Worm (Caenorhabditis elegans) whole organism, L4/young adult: Measurements from ENCODE around the gene T25B2.4.

Experiments used
- W03F9.2 ChIP-seq: fragments of 150-350 bp; optimal IDR thresholded peaks from 2 replicates; lab custom pipeline; 2014; ENCODE audit warnings: missing biosample characterization, missing genetic modification characterization
- dao-5 ChIP-seq: sonication (generic microtip); optimal IDR thresholded peaks from 2 replicates; lab custom pipeline; 2016; ENCODE audit warnings: missing genotype, missing genetic modification characterization, moderate library complexity, missing compliant biosample characterization
- him-1 ChIP-seq: sonication (generic microtip); optimal IDR thresholded peaks from 2 replicates; lab custom pipeline; 2016; ENCODE audit warnings: missing genotype, missing genetic modification reagents, missing genetic modification characterization, missing compliant biosample characterization

The T25B2.4 gene

ce11 chrX:6206305-6206704, 28.3 kb downstream of the T25B2.4 start, which contains the start of gene mtp-18:
mtp-18 (minus strand) TSS chrX:6206405.
- TF ChIP-seq him-1 (no peak), W03F9.2 (tag; lab: Kevin White, UChicago) (no peak), dao-5 (tag; lab: Kevin White, UChicago) (no peak)

DNA sequence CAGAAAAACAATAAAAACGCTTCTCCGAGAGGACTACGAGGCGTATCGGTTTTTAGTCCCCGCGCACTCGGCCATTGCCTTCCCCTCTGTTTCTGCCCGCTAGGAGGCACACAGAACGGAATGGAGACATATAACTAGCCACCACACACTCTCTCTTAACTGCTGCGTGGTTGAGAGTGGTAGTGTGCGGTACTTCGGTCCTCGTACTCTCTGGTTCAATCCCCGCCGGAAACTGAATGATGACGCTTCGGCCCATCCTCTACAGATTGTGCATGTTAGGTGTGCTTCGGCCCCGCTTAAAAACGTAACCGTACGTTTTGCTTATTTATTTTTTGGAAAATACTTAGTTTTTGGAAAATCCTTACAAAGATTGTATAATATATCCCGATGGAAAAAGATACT, 29.6 kb downstream of the T25B2.4 start, which contains the start of gene T13C5.6:
Gene T13C5.6, minus strand, starts transcription at position 1 of the 402 bp plus-strand sequence.
- TF ChIP-seq dao-5 (tag; lab: Kevin White, UChicago) (peak; percentile 91), him-1 (peak; percentile 98), W03F9.2 (tag; lab: Kevin White, UChicago) (peak; percentile 57)

- no peak for TF ChIP-seq him-1
- no peak for TF ChIP-seq dao-5 (tag; lab: Kevin White, UChicago)
- no peak for TF ChIP-seq W03F9.2 (tag; lab: Kevin White, UChicago)
These were observed 30.4 kb downstream of the T25B2.4 start, which contains the start of gene C14F11.7 for ce11 chrX:6208463-6208862. C14F11.7 (minus strand) TSS chrX:6208563.

ce11 chrX:6211322-6211820, 33.3 kb downstream of the T25B2.4 start:
- TF ChIP-seq dao-5 (tag; lab: Kevin White, UChicago) (no peak), W03F9.2 (tag; lab: Kevin White, UChicago) (no peak), him-1 (no peak)

DNA sequence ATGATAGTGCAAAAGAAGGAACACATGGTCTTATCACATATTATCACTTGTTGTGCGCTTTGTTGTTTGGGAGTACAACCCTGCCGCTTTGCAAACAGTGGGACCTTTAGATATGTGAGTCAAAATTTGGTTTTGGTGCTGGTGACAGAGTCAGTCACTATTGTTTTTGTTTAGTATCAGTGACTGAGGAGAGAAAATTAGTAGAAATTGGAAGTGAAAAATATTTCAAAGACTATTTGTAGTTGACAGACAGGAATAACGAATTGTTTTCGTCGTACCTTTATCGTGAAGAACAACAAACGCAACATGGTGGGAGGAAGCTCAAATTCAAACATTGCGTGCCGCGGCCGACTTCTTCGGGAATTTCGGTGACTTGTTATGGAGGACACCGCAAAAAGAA, 38.5 kb downstream of the T25B2.4 start, which contains the start of gene lrch-1:
Gene lrch-1, minus strand, starts transcription at position 101 of the 400 bp plus-strand sequence.
- TF ChIP-seq dao-5 (tag; lab: Kevin White, UChicago) (no peak), him-1 (no peak)

- no peak for TF ChIP-seq dao-5 (tag; lab: Kevin White, UChicago)
- TF ChIP-seq W03F9.2 (tag; lab: Kevin White, UChicago): no peak
- peak; percentile 57 for TF ChIP-seq him-1
These were observed 41.8 kb downstream of the T25B2.4 start for ce11 chrX:6219892-6220291.

DNA sequence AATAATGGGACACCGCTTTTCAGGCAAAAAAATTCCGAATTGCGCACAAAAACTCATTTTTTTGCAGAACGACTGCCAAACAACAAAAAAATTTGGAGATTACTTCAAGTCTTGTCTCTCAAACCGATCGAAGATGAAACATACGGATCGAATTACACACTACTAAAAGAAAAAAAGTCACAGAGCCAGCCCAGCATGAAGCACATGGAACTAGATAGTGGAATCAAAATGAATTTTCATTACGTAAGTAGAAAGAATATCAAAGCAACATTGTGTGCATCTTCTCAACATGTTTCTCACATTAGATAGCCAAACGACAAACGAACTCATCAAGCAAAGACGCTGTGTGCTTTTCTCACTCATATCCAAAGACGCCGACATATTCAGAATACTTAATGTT, 43.1 kb downstream of the T25B2.4 start:
- TF ChIP-seq W03F9.2 (tag; lab: Kevin White, UChicago): no peak
- TF ChIP-seq dao-5 (tag; lab: Kevin White, UChicago): no peak
- TF ChIP-seq him-1: no peak

DNA sequence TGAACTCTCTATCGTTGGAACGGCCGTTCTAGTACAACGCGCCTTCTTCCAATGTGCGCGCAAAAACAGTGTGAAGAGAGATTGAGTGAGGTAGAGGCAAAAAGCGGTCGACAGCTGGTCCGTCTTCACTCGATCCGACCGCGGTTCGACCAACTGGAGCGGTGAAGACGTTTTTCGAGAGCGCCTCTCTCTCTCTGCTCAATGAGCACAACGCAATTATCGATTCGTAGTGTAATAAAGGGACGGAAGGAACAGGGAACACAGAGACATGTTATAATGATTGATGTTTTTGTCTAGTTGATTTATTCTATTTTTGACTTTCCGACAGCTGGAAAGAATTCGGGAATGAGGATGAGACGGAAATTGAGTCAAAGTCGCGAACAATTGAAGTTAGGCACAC, 46.8 kb downstream of the T25B2.4 start:
- no peak for TF ChIP-seq W03F9.2 (tag; lab: Kevin White, UChicago)
